Worm (Caenorhabditis elegans): ENCODE measurements around the gene rcs-1.
A peak's percentile ranks its signal among the peaks of the same experiment; 100 is the strongest.

rcs-1 gene

ce11 chrX:8819815-8820415, 8.4 kb downstream of the rcs-1 start:
- peak; percentile 62 for TF ChIP-seq nhr-21 (tag; optimal IDR thresholded peaks at IDR 0.05)
- TF ChIP-seq sma-3 (GFP tag; optimal IDR thresholded peaks at IDR 0.05): peak; percentile 14
- no peak for TF ChIP-seq ama-1 (optimal IDR thresholded peaks at IDR 0.05)

- TF ChIP-seq skn-1 (tag; optimal IDR thresholded peaks at IDR 0.05): no peak
- TF ChIP-seq fos-1 (tag; optimal IDR thresholded peaks at IDR 0.05): peak; percentile 30
Observed at ce11 chrX:8817929-8818328, 10.4 kb downstream of the rcs-1 start.

ce11 chrX:8811916-8812315, 16.4 kb downstream of the rcs-1 start, which contains the start of gene cnnm-2:
cnnm-2 (plus strand) TSS chrX:8812105.
- TF ChIP-seq ztf-4 (tag; optimal IDR thresholded peaks at IDR 0.05): no peak
- no peak for TF ChIP-seq skn-1 (tag; optimal IDR thresholded peaks at IDR 0.05)
- TF ChIP-seq crh-2 (tag; optimal IDR thresholded peaks at IDR 0.05): peak; percentile 53
- TF ChIP-seq fos-1 (tag; optimal IDR thresholded peaks at IDR 0.05): peak; percentile 82

- peak; percentile 48 for TF ChIP-seq mab-5 (tag; optimal IDR thresholded peaks at IDR 0.05)
- TF ChIP-seq nhr-237 (tag; optimal IDR thresholded peaks at IDR 0.05): no peak
- TF ChIP-seq nhr-6 (tag; optimal IDR thresholded peaks at IDR 0.05): peak; percentile 42
- peak; percentile 80 for TF ChIP-seq Y55F3AM.14 (GFP tag; optimal IDR thresholded peaks at IDR 0.05)
- peak; percentile 72 for TF ChIP-seq sma-3 (GFP tag; optimal IDR thresholded peaks at IDR 0.05)
- TF ChIP-seq gmeb-1 (tag; optimal IDR thresholded peaks at IDR 0.05): peak; percentile 48
- TF ChIP-seq ztf-4 (tag; optimal IDR thresholded peaks at IDR 0.05): peak; percentile 41
- no peak for TF ChIP-seq ZK546.5 (tag; optimal IDR thresholded peaks at IDR 0.05)
- TF ChIP-seq R02D3.7 (tag; optimal IDR thresholded peaks at IDR 0.05): no peak
- TF ChIP-seq snpc-4 (tag; optimal IDR thresholded peaks at IDR 0.05): peak; percentile 26
- no peak for TF ChIP-seq aly-2 (tag; optimal IDR thresholded peaks at IDR 0.05)
- TF ChIP-seq lin-13 (GFP tag; optimal IDR thresholded peaks at IDR 0.05): peak; percentile 83
- TF ChIP-seq nhr-11 (tag; optimal IDR thresholded peaks at IDR 0.05): no peak
- TF ChIP-seq nhr-25 (tag; optimal IDR thresholded peaks at IDR 0.05): peak; percentile 64
- no peak for TF ChIP-seq nhr-23 (tag; optimal IDR thresholded peaks at IDR 0.05)
- no peak for TF ChIP-seq elt-3 (tag; optimal IDR thresholded peaks at IDR 0.05)
- peak; percentile 77 for TF ChIP-seq zag-1 (tag; optimal IDR thresholded peaks at IDR 0.05)
- peak; percentile 84 to 95 for TF ChIP-seq mdl-1 (tag; optimal IDR thresholded peaks at IDR 0.05)
- peak; percentile 90 for TF ChIP-seq sma-9 (GFP tag; optimal IDR thresholded peaks at IDR 0.05)
- no peak for TF ChIP-seq sma-9 (tag; optimal IDR thresholded peaks at IDR 0.05)
- peak; percentile 93 for TF ChIP-seq nhr-129 (tag; optimal IDR thresholded peaks at IDR 0.05)
- peak; percentile 53 to 84 for TF ChIP-seq lsy-2 (tag; optimal IDR thresholded peaks at IDR 0.05)
- TF ChIP-seq skn-1 (tag; optimal IDR thresholded peaks at IDR 0.05): no peak
- TF ChIP-seq ztf-1 (GFP tag; conservative IDR thresholded peaks at IDR 0.05): no peak
- TF ChIP-seq elt-1 (tag; optimal IDR thresholded peaks at IDR 0.05): no peak
- TF ChIP-seq nhr-77 (tag; optimal IDR thresholded peaks at IDR 0.05): peak; percentile 9
- TF ChIP-seq ztf-11 (tag; optimal IDR thresholded peaks at IDR 0.05): no peak
- peak; percentile 94 for TF ChIP-seq crh-2 (tag; optimal IDR thresholded peaks at IDR 0.05)
- peak; percentile 81 for TF ChIP-seq sem-4 (tag; optimal IDR thresholded peaks at IDR 0.05)
- peak; percentile 7 for TF ChIP-seq ama-1 (optimal IDR thresholded peaks at IDR 0.05)
- peak; percentile 94 for TF ChIP-seq C34F6.9 (tag; optimal IDR thresholded peaks at IDR 0.05)
- TF ChIP-seq F13H6.1 (tag; optimal IDR thresholded peaks at IDR 0.05): peak; percentile 92
- TF ChIP-seq lin-39 (tag; optimal IDR thresholded peaks at IDR 0.05): no peak
- TF ChIP-seq peb-1 (tag; optimal IDR thresholded peaks at IDR 0.05): peak; percentile 13
- peak; percentile 96 for TF ChIP-seq unc-55 (GFP tag; optimal IDR thresholded peaks at IDR 0.05)
- TF ChIP-seq lin-11 (tag; optimal IDR thresholded peaks at IDR 0.05): peak; percentile 96
- TF ChIP-seq dmd-4 (tag; optimal IDR thresholded peaks at IDR 0.05): no peak
- no peak for TF ChIP-seq mbf-1 (tag; optimal IDR thresholded peaks at IDR 0.05)
- peak; percentile 86 for TF ChIP-seq egl-27 (tag; optimal IDR thresholded peaks at IDR 0.05)
- peak; percentile 70 for TF ChIP-seq nhr-21 (tag; optimal IDR thresholded peaks at IDR 0.05)
- peak; percentile 92 for TF ChIP-seq fos-1 (tag; optimal IDR thresholded peaks at IDR 0.05)
- no peak for TF ChIP-seq alr-1 (tag; optimal IDR thresholded peaks at IDR 0.05)
- TF ChIP-seq unc-62 (GFP tag; optimal IDR thresholded peaks at IDR 0.05): no peak
- peak; percentile 33 for TF ChIP-seq ceh-82 (tag; optimal IDR thresholded peaks at IDR 0.05)
- peak; percentile 49 for TF ChIP-seq blmp-1 (tag; optimal IDR thresholded peaks at IDR 0.05; ENCODE audit: insufficient read depth)
- no peak for TF ChIP-seq ceh-16 (tag; optimal IDR thresholded peaks at IDR 0.05)
- TF ChIP-seq unc-39 (tag; optimal IDR thresholded peaks at IDR 0.05): no peak
Observed at ce11 chrX:8810908-8811307, 17.4 kb downstream of the rcs-1 start, which contains the start of gene R04E5.9. R04E5.9 (minus strand) TSS chrX:8811142.
